Fruit fly (Drosophila melanogaster) whole organism, wandering third instar larva: ENCODE measurements around the gene Ssdp.

Experiments
- CG9705 ChIP-seq: fragments of 200-800 bp; sonication (Bioruptor generic); optimal IDR thresholded peaks from 2 replicates; lab custom pipeline; 2018; ENCODE audit warnings: missing biosample characterization, mild to moderate bottlenecking, missing genetic modification characterization
- Dfd ChIP-seq: fragments of >200 bp; optimal IDR thresholded peaks from 2 replicates; lab custom pipeline; 2017; ENCODE audit warnings: missing biosample characterization, missing genetic modification characterization
- Hnf4 ChIP-seq: fragments of 200-800 bp; sonication (Bioruptor generic); optimal IDR thresholded peaks from 2 replicates; lab custom pipeline; 2016; ENCODE audit warnings: missing biosample characterization, mild to moderate bottlenecking, missing genetic modification characterization
- Hr78 ChIP-seq: fragments of >200 bp; optimal IDR thresholded peaks from 2 replicates; lab custom pipeline; 2017; ENCODE audit warnings: missing biosample characterization, missing genetic modification characterization
- Hr83 ChIP-seq: fragments of 200-300 bp; sonication (Bioruptor generic); optimal IDR thresholded peaks from 2 replicates; lab custom pipeline; 2016; ENCODE audit warnings: missing biosample characterization, mild to moderate bottlenecking, missing genetic modification characterization, moderate library complexity; ENCODE audit not compliant: poor library complexity, severe bottlenecking
- Mio ChIP-seq: sonication (Bioruptor generic); optimal IDR thresholded peaks from 2 replicates; lab custom pipeline; 2016; ENCODE audit warnings: missing biosample characterization, missing genetic modification characterization
- br ChIP-seq: fragments of 200-800 bp; sonication (Bioruptor generic); optimal IDR thresholded peaks from 2 replicates; lab custom pipeline; 2016; ENCODE audit warnings: missing biosample characterization, missing genetic modification characterization
- foxo ChIP-seq, 2 experiments: fragments of 200-800 bp; sonication (Bioruptor generic); optimal IDR thresholded peaks; 2 replicates in 1 of 2; 3 replicates in 1 of 2; lab custom pipeline; 2016 to 2017; ENCODE audit warnings: missing biosample characterization in 2 of 2, missing genetic modification characterization in 2 of 2
- psq ChIP-seq: fragments of 200-800 bp; sonication (Bioruptor generic); optimal IDR thresholded peaks from 3 replicates; lab custom pipeline; 2017; ENCODE audit warnings: missing biosample characterization, mild to moderate bottlenecking, missing genetic modification characterization, moderate library complexity
- rgr ChIP-seq: fragments of 200-800 bp; sonication (Bioruptor generic); optimal IDR thresholded peaks from 3 replicates; lab custom pipeline; 2016; ENCODE audit warnings: missing biosample characterization, mild to moderate bottlenecking, missing genetic modification characterization
- sage ChIP-seq: fragments of 200-800 bp; sonication (Bioruptor generic); optimal IDR thresholded peaks from 2 replicates; lab custom pipeline; 2016; ENCODE audit warnings: missing biosample characterization, mild to moderate bottlenecking, missing genetic modification characterization

DNA sequence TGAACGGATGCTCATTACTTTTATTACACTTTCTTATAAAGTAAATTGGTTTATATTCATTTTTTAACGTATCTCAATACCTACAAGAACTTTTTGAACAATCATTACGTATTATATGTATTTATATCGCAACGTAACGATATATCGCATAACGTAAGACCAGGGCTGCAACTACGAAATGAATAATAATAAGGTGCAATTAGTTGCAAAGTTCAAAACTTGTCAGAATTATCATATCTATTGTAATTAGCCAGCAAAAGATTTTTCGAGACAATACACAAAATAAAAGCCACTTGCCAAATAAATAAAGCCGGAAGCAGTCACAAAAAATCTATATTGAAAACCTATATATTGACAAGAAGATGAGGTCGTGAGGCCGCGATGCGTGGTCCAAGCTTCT is 15.9 kb upstream of the Ssdp start:
- TF ChIP-seq Hnf4 (no peak), Dfd (GFP tag; lab: Kevin White, UChicago) (no peak), psq (GFP tag; lab: Kevin White, UChicago) (peak; percentile 1), br (GFP tag; lab: Kevin White, UChicago) (peak; percentile 35), sage (GFP tag; lab: Kevin White, UChicago) (no peak), Mio (GFP tag; lab: Kevin White, UChicago) (no peak), Hr83 (GFP tag; lab: Kevin White, UChicago) (peak; percentile 24), Hr78 (GFP tag; lab: Kevin White, UChicago) (no peak), CG9705 (GFP tag; lab: Kevin White, UChicago) (no peak), rgr (GFP tag; lab: Kevin White, UChicago) (peak; percentile 47), foxo (GFP tag; optimal IDR thresholded peaks at IDR 0.05; lab: Kevin White, UChicago) (peak in 1 of 2 experiments; percentile 51)
